Worm (Caenorhabditis elegans) whole organism, young adult: ENCODE measurements around the gene F23D12.7.

ENCODE experiments used
- B0019.2 ChIP-seq: fragments of 200-800 bp; sonication (Bioruptor generic); conservative IDR thresholded peaks from 2 replicates; pipeline ENCODE4 v1.3.6; 2022; ENCODE audit warnings: missing genetic modification reagents, missing genetic modification characterization, missing compliant biosample characterization
- attf-6 ChIP-seq: fragments of 200-800 bp; sonication (Bioruptor generic); IDR thresholded peaks from 2 replicates; pipeline ENCODE4 v1.3.6; 2022; ENCODE audit warnings: missing genetic modification reagents, missing genetic modification characterization, missing compliant biosample characterization
- cebp-1 ChIP-seq, 2 experiments: fragments of 200-800 bp in 1 of 2; sonication (Bioruptor generic) in 1 of 2; sonication (generic microtip) in 1 of 2; IDR thresholded peaks in 1 of 2; optimal IDR thresholded peaks in 1 of 2; 2 replicates each; pipeline versions ENCODE4 v1.3.6 to Lab custom; 2017 to 2022; ENCODE audit warnings: missing compliant biosample characterization in 2 of 2, missing genetic modification characterization in 2 of 2, mild to moderate bottlenecking in 1 of 2, missing genetic modification reagents in 1 of 2, moderate library complexity in 1 of 2
- him-1 ChIP-seq: sonication (generic microtip); optimal IDR thresholded peaks from 2 replicates; lab custom pipeline; 2016; ENCODE audit warnings: missing genotype, missing genetic modification reagents, missing genetic modification characterization, missing compliant biosample characterization
- lin-35 ChIP-seq, 3 experiments: fragments of 150-350 bp in 2 of 3; sonication (generic microtip) in 1 of 3; optimal IDR thresholded peaks; 2 replicates each; lab custom pipeline; 2014 to 2018; ENCODE audit warnings: missing biosample characterization in 3 of 3, missing genetic modification characterization in 3 of 3, missing genetic modification reagents in 3 of 3
- tbp1 ChIP-seq: fragments of 200-800 bp; sonication (Bioruptor generic); optimal IDR thresholded peaks from 2 replicates; lab custom pipeline; 2018; ENCODE audit warnings: mild to moderate bottlenecking, missing genetic modification characterization, missing compliant biosample characterization

- TF ChIP-seq him-1 (tag; lab: Kevin White, UChicago) (no peak), cebp-1 (GFP tag; IDR thresholded peaks at IDR 0.05; lab: Robert Waterston, UW) (no peak), cebp-1 (tag; optimal IDR thresholded peaks at IDR 0.05; lab: Kevin White, UChicago) (no peak), attf-6 (no peak), lin-35 (GFP tag; optimal IDR thresholded peaks at IDR 0.05; lab: Kevin White, UChicago) (no peak), B0019.2 (GFP tag; lab: Robert Waterston, UW) (no peak), tbp1 (GFP tag; lab: Kevin White, UChicago) (no peak)
Measured at ce11 chrX:14428052-14428451, 25.6 kb downstream of the F23D12.7 start, which contains the start of gene F23D12.1.
